Worm (Caenorhabditis elegans) whole organism, L1 larva: ENCODE data around the gene ncl-1.

ENCODE experiments used
- C04F5.9 ChIP-seq: sonication (generic microtip); optimal IDR thresholded peaks from 2 replicates; lab custom pipeline; 2016; ENCODE audit warnings: missing genetic modification characterization, missing compliant biosample characterization
- C16A3.4 ChIP-seq: fragments of 150-350 bp; optimal IDR thresholded peaks from 2 replicates; lab custom pipeline; 2014; ENCODE audit warnings: missing biosample characterization, missing genetic modification characterization
- F16B12.6 ChIP-seq: fragments of 150-350 bp; optimal IDR thresholded peaks from 2 replicates; lab custom pipeline; 2014; ENCODE audit warnings: missing biosample characterization, missing genetic modification characterization
- ama-1 ChIP-seq: fragments of 150-350 bp; optimal IDR thresholded peaks from 2 replicates; lab custom pipeline; 2014
- blmp-1 ChIP-seq: fragments of 150-350 bp; optimal IDR thresholded peaks from 2 replicates; lab custom pipeline; 2014; ENCODE audit warnings: missing biosample characterization, missing genetic modification characterization
- ceh-8 ChIP-seq: fragments of 200-800 bp; sonication (Bioruptor generic); optimal IDR thresholded peaks from 2 replicates; lab custom pipeline; 2018; ENCODE audit warnings: mild to moderate bottlenecking, missing genetic modification characterization, moderate library complexity, missing compliant biosample characterization
- ceh-88 ChIP-seq: fragments of 200-800 bp; sonication (Bioruptor generic); IDR thresholded peaks from 2 replicates; pipeline ENCODE4 v1.3.6; 2022; ENCODE audit warnings: missing genetic modification characterization, missing compliant biosample characterization
- ceh-90 ChIP-seq: sonication (generic microtip); optimal IDR thresholded peaks from 2 replicates; lab custom pipeline; 2016; ENCODE audit warnings: missing genetic modification characterization, missing compliant biosample characterization
- dpl-1 ChIP-seq, 3 experiments: fragments of 150-350 bp in 2 of 3; sonication (generic microtip) in 1 of 3; optimal IDR thresholded peaks; 2 replicates each; lab custom pipeline; 2014 to 2017; ENCODE audit warnings: missing biosample characterization in 3 of 3, missing genetic modification characterization in 3 of 3, missing genetic modification reagents in 3 of 3
- dsc-1 ChIP-seq: sonication (generic microtip); optimal IDR thresholded peaks from 2 replicates; lab custom pipeline; 2016; ENCODE audit warnings: mild to moderate bottlenecking, missing genetic modification characterization, missing compliant biosample characterization
- efl-1 ChIP-seq, 4 experiments: fragments of 150-350 bp; optimal IDR thresholded peaks in 3 of 4; peaks in 1 of 4; 1 replicate in 1 of 4; 2 replicates in 3 of 4; lab custom pipeline; 2014; ENCODE audit warnings: missing biosample characterization in 2 of 4, missing genetic modification characterization in 2 of 4, missing genetic modification reagents in 2 of 4
- elt-3 ChIP-seq, 6 experiments: fragments of 150-350 bp in 1 of 6; sonication (generic microtip); optimal IDR thresholded peaks; 2 replicates each; lab custom pipeline; 2017 to 2018; ENCODE audit warnings: missing biosample characterization in 6 of 6, missing genetic modification characterization in 6 of 6, inconsistent platforms in 1 of 6
- ets-5 ChIP-seq: fragments of 200-800 bp; sonication (Bioruptor generic); IDR thresholded peaks from 2 replicates; pipeline ENCODE4 v1.3.6; 2022; ENCODE audit warnings: missing genetic modification characterization, missing compliant biosample characterization
- hlh-4 ChIP-seq: sonication (generic microtip); optimal IDR thresholded peaks from 2 replicates; lab custom pipeline; 2016; ENCODE audit warnings: mild to moderate bottlenecking, missing genetic modification characterization, missing compliant biosample characterization
- hpl-2 ChIP-seq: fragments of 150-350 bp; optimal IDR thresholded peaks from 2 replicates; lab custom pipeline; 2014; ENCODE audit warnings: missing biosample characterization, missing genetic modification reagents, missing genetic modification characterization
- irx-1 ChIP-seq: sonication (generic microtip); optimal IDR thresholded peaks from 2 replicates; lab custom pipeline; 2016; ENCODE audit warnings: missing genetic modification characterization, missing compliant biosample characterization
- isw-1 ChIP-seq: fragments of 200-800 bp; sonication (Bioruptor generic); IDR thresholded peaks from 2 replicates; pipeline ENCODE4 v1.3.6; 2022; ENCODE audit warnings: missing genetic modification characterization, missing compliant biosample characterization
- lin-13 ChIP-seq: fragments of 150-350 bp; optimal IDR thresholded peaks from 2 replicates; lab custom pipeline; 2014; ENCODE audit warnings: missing biosample characterization, missing genetic modification reagents, missing genetic modification characterization
- lin-14 ChIP-seq: fragments of 200-800 bp; sonication (Bioruptor generic); optimal IDR thresholded peaks from 2 replicates; lab custom pipeline; 2018; ENCODE audit warnings: mild to moderate bottlenecking, missing genetic modification characterization, moderate library complexity, missing compliant biosample characterization
- lin-15B ChIP-seq: fragments of 150-350 bp; sonication (generic microtip); optimal IDR thresholded peaks from 3 replicates; lab custom pipeline; 2014; ENCODE audit warnings: missing biosample characterization, missing genetic modification characterization
- lin-35 ChIP-seq, 2 experiments: fragments of 150-350 bp; optimal IDR thresholded peaks; 2 replicates each; lab custom pipeline; 2014; ENCODE audit warnings: missing biosample characterization in 2 of 2, missing genetic modification characterization in 2 of 2, missing genetic modification reagents in 2 of 2
- lin-39 ChIP-seq: fragments of 150-350 bp; optimal IDR thresholded peaks from 2 replicates; lab custom pipeline; 2014; ENCODE audit warnings: missing biosample characterization, missing genetic modification reagents, missing genetic modification characterization
- lir-3 ChIP-seq: sonication (generic microtip); optimal IDR thresholded peaks from 2 replicates; lab custom pipeline; 2016; ENCODE audit warnings: mild to moderate bottlenecking, missing genetic modification characterization, moderate library complexity, missing compliant biosample characterization; ENCODE audit not compliant: poor library complexity
- lsy-2 ChIP-seq, 2 experiments: fragments of 150-350 bp; optimal IDR thresholded peaks; 2 replicates each; lab custom pipeline; 2014; ENCODE audit warnings: missing biosample characterization in 2 of 2, missing genetic modification characterization in 2 of 2
- mab-9 ChIP-seq: fragments of 200-800 bp; sonication (Bioruptor generic); IDR thresholded peaks from 2 replicates; pipeline ENCODE4 v1.3.6; 2022; ENCODE audit warnings: missing genetic modification reagents, missing genetic modification characterization, missing compliant biosample characterization
- mdl-1 ChIP-seq, 2 experiments: fragments of 150-350 bp; optimal IDR thresholded peaks; 2 replicates each; lab custom pipeline; 2014 to 2017; ENCODE audit warnings: missing biosample characterization in 2 of 2, missing genetic modification characterization in 2 of 2, inconsistent platforms in 1 of 2
- mep-1 ChIP-seq: fragments of 150-350 bp; optimal IDR thresholded peaks from 2 replicates; lab custom pipeline; 2014; ENCODE audit warnings: missing biosample characterization, missing genetic modification characterization
- nhr-12 ChIP-seq: sonication (generic microtip); optimal IDR thresholded peaks from 2 replicates; lab custom pipeline; 2017; ENCODE audit warnings: missing biosample characterization, missing genetic modification characterization
- nhr-19 ChIP-seq: fragments of 200-800 bp; sonication (Bioruptor generic); conservative IDR thresholded peaks from 2 replicates; pipeline ENCODE4 v1.3.6; 2022; ENCODE audit warnings: missing genetic modification characterization, missing compliant biosample characterization
- nhr-20 ChIP-seq: sonication (generic microtip); optimal IDR thresholded peaks from 2 replicates; lab custom pipeline; 2016; ENCODE audit warnings: mild to moderate bottlenecking, missing genetic modification characterization, missing compliant biosample characterization
- nhr-28 ChIP-seq: fragments of 150-350 bp; optimal IDR thresholded peaks from 2 replicates; lab custom pipeline; 2014; ENCODE audit warnings: missing biosample characterization, missing genetic modification characterization
- nhr-47 ChIP-seq: sonication (generic microtip); optimal IDR thresholded peaks from 2 replicates; lab custom pipeline; 2016; ENCODE audit warnings: mild to moderate bottlenecking, missing genetic modification characterization, moderate library complexity, missing compliant biosample characterization
- nhr-71 ChIP-seq: sonication (generic microtip); optimal IDR thresholded peaks from 2 replicates; lab custom pipeline; 2016; ENCODE audit warnings: mild to moderate bottlenecking, missing genetic modification characterization, moderate library complexity, missing compliant biosample characterization
- nhr-85 ChIP-seq: sonication (generic microtip); peaks from one replicate; lab custom pipeline; 2016; ENCODE audit warnings: missing genetic modification characterization, inconsistent platforms, missing compliant biosample characterization
- pax-3 ChIP-seq: fragments of 200-800 bp; sonication (Bioruptor generic); optimal IDR thresholded peaks from 2 replicates; lab custom pipeline; 2018; ENCODE audit warnings: mild to moderate bottlenecking, missing genetic modification characterization, moderate library complexity, missing compliant biosample characterization
- rnt-1 ChIP-seq: sonication (generic microtip); optimal IDR thresholded peaks from 2 replicates; lab custom pipeline; 2016; ENCODE audit warnings: mild to moderate bottlenecking, missing genetic modification characterization, moderate library complexity, missing compliant biosample characterization
- snpc-4 ChIP-seq: fragments of 150-350 bp; optimal IDR thresholded peaks from 2 replicates; lab custom pipeline; 2014; ENCODE audit warnings: missing biosample characterization, missing genetic modification characterization
- snu-23 ChIP-seq: sonication (generic microtip); optimal IDR thresholded peaks from 2 replicates; lab custom pipeline; 2016; ENCODE audit warnings: missing genetic modification characterization, missing compliant biosample characterization
- sox-4 ChIP-seq: sonication (generic microtip); optimal IDR thresholded peaks from 2 replicates; lab custom pipeline; 2016; ENCODE audit warnings: missing genetic modification characterization, missing compliant biosample characterization
- swsn-7 ChIP-seq: sonication (generic microtip); optimal IDR thresholded peaks from 2 replicates; lab custom pipeline; 2016; ENCODE audit warnings: missing genetic modification characterization, missing compliant biosample characterization
- tbx-2 ChIP-seq: sonication (generic microtip); optimal IDR thresholded peaks from 2 replicates; lab custom pipeline; 2016; ENCODE audit warnings: missing genetic modification characterization, missing compliant biosample characterization
- tlp-1 ChIP-seq: fragments of 150-350 bp; optimal IDR thresholded peaks from 2 replicates; lab custom pipeline; 2014; ENCODE audit warnings: missing biosample characterization, missing genetic modification characterization
- unc-86 ChIP-seq: sonication (generic microtip); optimal IDR thresholded peaks from 2 replicates; lab custom pipeline; 2016; ENCODE audit warnings: missing genetic modification characterization, missing compliant biosample characterization
- unc-98 ChIP-seq: fragments of 200-800 bp; sonication (Bioruptor generic); IDR thresholded peaks from 2 replicates; pipeline ENCODE4 v1.3.6; 2022; ENCODE audit warnings: missing genetic modification characterization, missing compliant biosample characterization
- xbp-1 ChIP-seq: sonication (generic microtip); optimal IDR thresholded peaks from 2 replicates; lab custom pipeline; 2016; ENCODE audit warnings: missing genetic modification characterization, missing compliant biosample characterization
- zag-1 ChIP-seq: fragments of 150-350 bp; optimal IDR thresholded peaks from 2 replicates; lab custom pipeline; 2014; ENCODE audit warnings: missing biosample characterization, missing genetic modification characterization

Gene ncl-1

ce11 chrIII:7711495-7711894, 8.0 kb upstream of the ncl-1 start:
- TF ChIP-seq tlp-1 (tag; lab: Kevin White, UChicago) (no peak), efl-1 (optimal IDR thresholded peaks at IDR 0.05; lab: Kevin White, UChicago) (no peak), efl-1 (GFP tag; optimal IDR thresholded peaks at IDR 0.05 in 1 of 2; lab: Kevin White, UChicago) (peak in 1 of 2 experiments; percentile 5)

DNA sequence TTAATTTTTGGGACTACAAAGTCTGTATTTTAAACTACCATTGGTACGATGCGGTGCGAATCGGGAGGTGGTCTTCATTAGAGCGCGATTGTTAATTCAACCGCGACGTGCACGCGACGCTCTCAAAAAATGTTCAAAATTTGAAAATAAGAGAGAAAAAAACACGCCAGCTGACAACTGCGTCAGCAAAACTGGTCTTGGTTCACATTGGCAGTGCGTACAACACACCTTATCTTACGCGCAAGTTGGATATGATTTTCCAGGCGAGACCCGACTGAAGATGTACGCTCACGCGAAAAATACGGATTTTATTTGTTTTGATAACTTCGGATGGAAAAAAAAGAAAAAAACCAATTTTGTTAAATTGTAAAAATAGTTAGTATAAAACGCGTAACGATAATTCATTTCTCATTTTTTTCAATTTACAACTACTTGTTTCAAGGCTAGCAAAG, 7.6 kb upstream of the ncl-1 start, which contains the start of gene C03B8.3:
TSS of gene C03B8.3 (plus strand) at position 402 of the 452 bp plus-strand sequence.
- TF ChIP-seq lin-13 (GFP tag; lab: Kevin White, UChicago) (peak; percentile 77), xbp-1 (tag; lab: Kevin White, UChicago) (peak; percentile 20), nhr-85 (tag; lab: Kevin White, UChicago) (peak; percentile 27), unc-86 (tag; lab: Kevin White, UChicago) (no peak), lir-3 (tag; lab: Kevin White, UChicago) (no peak), nhr-71 (tag; lab: Kevin White, UChicago) (peak; percentile 48), efl-1 (optimal IDR thresholded peaks at IDR 0.05; lab: Kevin White, UChicago) (peak; percentile 48 to 83), efl-1 (GFP tag; optimal IDR thresholded peaks at IDR 0.05 in 1 of 2; lab: Kevin White, UChicago) (peak; percentile 34 to 92), lin-14 (GFP tag; lab: Kevin White, UChicago) (peak; percentile 22), nhr-20 (peak; percentile 24), snpc-4 (tag; lab: Kevin White, UChicago) (no peak), lsy-2 (tag; optimal IDR thresholded peaks at IDR 0.05; lab: Kevin White, UChicago) (peak; percentile 28 to 34), tbx-2 (tag; lab: Kevin White, UChicago) (peak; percentile 18), lin-35 (GFP tag; optimal IDR thresholded peaks at IDR 0.05; lab: Kevin White, UChicago) (peak; percentile 34 to 39), nhr-47 (tag; lab: Kevin White, UChicago) (no peak), pax-3 (tag; lab: Kevin White, UChicago) (no peak), mab-9 (GFP tag; lab: Robert Waterston, UW) (no peak), snu-23 (peak; percentile 15), lin-15B (tag; lab: Kevin White, UChicago) (peak; percentile 53), isw-1 (GFP tag; lab: Robert Waterston, UW) (no peak), dpl-1 (GFP tag; optimal IDR thresholded peaks at IDR 0.05; lab: Kevin White, UChicago) (peak in 2 of 3 experiments; percentile 34 to 63), mep-1 (no peak), F16B12.6 (tag; lab: Kevin White, UChicago) (peak; percentile 63), rnt-1 (tag; lab: Kevin White, UChicago) (peak; percentile 23), nhr-19 (GFP tag; lab: Robert Waterston, UW) (peak; percentile 26; the same call in 1 of the 2 replicates), irx-1 (no peak), ceh-8 (GFP tag; lab: Kevin White, UChicago) (no peak), swsn-7 (tag; lab: Kevin White, UChicago) (peak; percentile 5)

DNA sequence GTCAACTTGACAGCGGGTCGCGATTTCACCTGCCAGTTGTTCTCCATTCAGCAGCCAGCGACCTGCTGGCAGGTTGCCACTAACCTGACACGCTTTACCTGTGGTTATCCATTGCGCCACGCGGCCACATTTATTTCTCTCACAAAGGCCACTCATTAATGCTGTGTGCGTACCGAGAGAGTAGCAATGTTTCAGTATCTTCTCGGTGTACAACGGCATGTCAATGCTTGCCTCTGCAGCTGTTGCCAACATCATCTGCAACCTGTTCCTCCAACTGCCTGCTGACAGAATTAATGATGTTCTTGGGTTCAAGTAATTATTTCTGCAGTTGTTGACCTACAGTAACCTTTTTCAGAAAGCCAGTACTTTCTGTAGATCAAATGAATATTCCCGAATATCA, 3.0 kb upstream of the ncl-1 start:
- TF ChIP-seq ceh-88 (no peak), efl-1 (optimal IDR thresholded peaks at IDR 0.05; lab: Kevin White, UChicago) (no peak), efl-1 (GFP tag; optimal IDR thresholded peaks at IDR 0.05 in 1 of 2; lab: Kevin White, UChicago) (peak in 1 of 2 experiments; percentile 79)

ce11 chrIII:7718318-7718717, 1.2 kb upstream of the ncl-1 start:
- peak; percentile 49 for TF ChIP-seq swsn-7 (tag; lab: Kevin White, UChicago)
- no peak for TF ChIP-seq tlp-1 (tag; lab: Kevin White, UChicago)
- no peak for TF ChIP-seq unc-86 (tag; lab: Kevin White, UChicago)
- no peak for TF ChIP-seq hlh-4 (tag; lab: Kevin White, UChicago)
- TF ChIP-seq zag-1 (tag; lab: Kevin White, UChicago): no peak
- no peak for TF ChIP-seq ets-5 (GFP tag; lab: Robert Waterston, UW)
- no peak for TF ChIP-seq ceh-90 (tag; lab: Kevin White, UChicago)
- TF ChIP-seq dsc-1 (tag; lab: Kevin White, UChicago): peak; percentile 19
- TF ChIP-seq mdl-1 (tag; optimal IDR thresholded peaks at IDR 0.05; lab: Kevin White, UChicago): peak in 1 of 2 experiments; percentile 82
- TF ChIP-seq nhr-28: no peak
- peak; percentile 79 for TF ChIP-seq blmp-1 (tag; lab: Kevin White, UChicago)
- TF ChIP-seq lin-39 (tag; lab: Kevin White, UChicago): no peak
- TF ChIP-seq lin-15B (tag; lab: Kevin White, UChicago): peak; percentile 18
- TF ChIP-seq sox-4 (tag; lab: Kevin White, UChicago): no peak
- TF ChIP-seq lin-35 (GFP tag; optimal IDR thresholded peaks at IDR 0.05; lab: Kevin White, UChicago): peak; percentile 67 to 72
- TF ChIP-seq C04F5.9 (tag; lab: Kevin White, UChicago): no peak
- no peak for TF ChIP-seq nhr-12
- TF ChIP-seq C16A3.4: peak; percentile 37
- TF ChIP-seq lin-14 (GFP tag; lab: Kevin White, UChicago): peak; percentile 99
- no peak for TF ChIP-seq hpl-2 (GFP tag; lab: Kevin White, UChicago)
- peak in 5 of 6 experiments; percentile 34 to 71 (median 49) for TF ChIP-seq elt-3 (tag; optimal IDR thresholded peaks at IDR 0.05; lab: Kevin White, UChicago)
- no peak for TF ChIP-seq unc-98 (GFP tag; lab: Robert Waterston, UW)
- peak; percentile 57 for TF ChIP-seq ama-1 (lab: Kevin White, UChicago)
- TF ChIP-seq lsy-2 (tag; optimal IDR thresholded peaks at IDR 0.05; lab: Kevin White, UChicago): peak; percentile 64 to 73
